Worm (Caenorhabditis elegans): Measurements from ENCODE around the gene sek-6.

Gene sek-6

ce11 chrX:9999599-10000201, 31.2 kb upstream of the sek-6 start (continued):
- TF ChIP-seq lsy-2 (tag; optimal IDR thresholded peaks at IDR 0.05) (peak in 1 of 2 experiments; percentile 63), unc-39 (tag; optimal IDR thresholded peaks at IDR 0.05) (no peak), nhr-76 (tag; optimal IDR thresholded peaks at IDR 0.05) (no peak), ceh-20 (GFP tag; IDR thresholded peaks at IDR 0.05) (peak; percentile 65; the same call in 1 of the 2 replicates), pqm-1 (tag; optimal IDR thresholded peaks at IDR 0.05) (no peak), set-16 (GFP tag; IDR thresholded peaks at IDR 0.05) (peak; percentile 100), ZK337.2 (GFP tag; IDR thresholded peaks at IDR 0.05) (0 out of 2 replicates have a peak, but pooled peaks have one; percentile 10), ceh-82 (tag; optimal IDR thresholded peaks at IDR 0.05) (no peak), lin-39 (tag; optimal IDR thresholded peaks at IDR 0.05) (no peak), zip-2 (tag; optimal IDR thresholded peaks at IDR 0.05) (no peak), dmd-8 (GFP tag; IDR thresholded peaks at IDR 0.05) (no peak), T26A8.4 (GFP tag; IDR thresholded peaks at IDR 0.05) (peak; percentile 54; the same call in 1 of the 2 replicates), F10B5.3 (tag; optimal IDR thresholded peaks at IDR 0.05) (no peak), mdl-1 (tag; optimal IDR thresholded peaks at IDR 0.05) (peak; percentile 45 to 85), ZK546.5 (tag; optimal IDR thresholded peaks at IDR 0.05) (no peak), daf-8 (GFP tag; IDR thresholded peaks at IDR 0.05) (no peak), dmd-9 (GFP tag; IDR thresholded peaks at IDR 0.05) (peak; percentile 35; the same call in 1 of the 2 replicates), sdz-12 (GFP tag; optimal IDR thresholded peaks at IDR 0.05) (no peak), dve-1 (tag; optimal IDR thresholded peaks at IDR 0.05; ENCODE audit: insufficient read depth) (peak; percentile 80), lin-1 (GFP tag; IDR thresholded peaks at IDR 0.05) (peak; percentile 84; the same call in 1 of the 2 replicates), nhr-42 (GFP tag; IDR thresholded peaks at IDR 0.05) (no peak), Y75B8A.6 (GFP tag; IDR thresholded peaks at IDR 0.05) (no peak), mdt-29 (GFP tag; IDR thresholded peaks at IDR 0.05) (no peak), nhr-48 (tag; optimal IDR thresholded peaks at IDR 0.05) (peak; percentile 32), daf-12 (tag; optimal IDR thresholded peaks at IDR 0.05) (no peak), spr-3 (GFP tag; optimal IDR thresholded peaks at IDR 0.05) (peak; percentile 2), php-3 (GFP tag; IDR thresholded peaks at IDR 0.05) (no peak), skn-1 (tag; optimal IDR thresholded peaks at IDR 0.05) (no peak), daf-16 (GFP tag; optimal IDR thresholded peaks at IDR 0.05) (no peak), daf-16 (tag; optimal IDR thresholded peaks at IDR 0.05) (peak; percentile 44), cey-2 (tag; optimal IDR thresholded peaks at IDR 0.05; ENCODE audit: borderline replicate concordance, insufficient read depth) (no peak), hlh-30 (tag; optimal IDR thresholded peaks at IDR 0.05; ENCODE audit: insufficient read depth) (peak; percentile 77), ces-1 (GFP tag; optimal IDR thresholded peaks at IDR 0.05) (no peak), tag-97 (GFP tag; IDR thresholded peaks at IDR 0.05) (no peak), jun-1 (tag; optimal IDR thresholded peaks at IDR 0.05) (no peak), gei-8 (GFP tag; optimal IDR thresholded peaks at IDR 0.05) (no peak), aha-1 (tag) (peak; percentile 87), tra-1 (GFP tag; IDR thresholded peaks at IDR 0.05) (peak; percentile 69), dmd-6 (GFP tag; IDR thresholded peaks at IDR 0.05) (peak; percentile 70), mep-1 (tag; optimal IDR thresholded peaks at IDR 0.05) (peak; percentile 72), zag-1 (tag; optimal IDR thresholded peaks at IDR 0.05) (no peak), lir-3 (tag; optimal IDR thresholded peaks at IDR 0.05) (no peak), ceh-44 (GFP tag; IDR thresholded peaks at IDR 0.05) (no peak), zfp-3 (GFP tag; conservative IDR thresholded peaks at IDR 0.05) (0 out of 2 replicates have a peak, but pooled peaks have one; percentile 35), hmg-1.1 (GFP tag; IDR thresholded peaks at IDR 0.05) (peak; percentile 87), Y5F2A.4 (GFP tag; optimal IDR thresholded peaks at IDR 0.05) (peak; percentile 49), pha-4 (GFP tag; IDR thresholded peaks at IDR 0.05) (peak; percentile 72; the same call in 1 of the 2 replicates), pha-4 (tag; optimal IDR thresholded peaks at IDR 0.05) (no peak), D1046.2 (GFP tag; IDR thresholded peaks at IDR 0.05) (no peak), attf-4 (tag; optimal IDR thresholded peaks at IDR 0.05) (no peak), ceh-32 (tag; optimal IDR thresholded peaks at IDR 0.05; ENCODE audit: poor library complexity) (no peak)

All from whole organism, L4 larva.